Worm (Caenorhabditis elegans): ENCODE results near the gene K12H6.5.

K12H6.5 gene

DNA sequence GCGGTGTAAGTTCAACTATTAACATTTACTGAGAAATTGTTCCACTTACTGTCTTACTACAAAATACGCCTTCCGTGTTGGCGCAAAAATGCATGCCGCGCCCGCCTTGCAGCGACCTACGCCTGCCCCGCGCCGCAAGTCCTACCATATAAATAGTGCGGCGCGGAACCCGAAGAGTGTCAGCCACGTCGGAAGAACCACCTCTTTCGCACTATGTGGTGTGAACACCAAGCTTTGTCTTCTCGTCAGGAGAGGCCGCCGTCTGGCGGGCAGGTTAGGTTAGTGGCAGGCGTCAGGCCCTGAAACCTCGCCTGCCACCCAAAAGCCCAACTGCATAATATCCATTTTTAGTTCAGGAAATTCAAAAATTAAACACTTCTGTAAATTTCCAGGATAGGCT, 39.4 kb upstream of the K12H6.5 start:
- TF ChIP-seq Y55F3AM.14 (GFP tag; optimal IDR thresholded peaks at IDR 0.05), result no peak
- TF ChIP-seq unc-62 (GFP tag; optimal IDR thresholded peaks at IDR 0.05), result no peak
- TF ChIP-seq ceh-82 (tag; optimal IDR thresholded peaks at IDR 0.05), result no peak
- TF ChIP-seq lin-11 (tag; optimal IDR thresholded peaks at IDR 0.05), result no peak
- no peak for TF ChIP-seq ztf-11 (tag; optimal IDR thresholded peaks at IDR 0.05)
- TF ChIP-seq ama-1 (optimal IDR thresholded peaks at IDR 0.05), result no peak
- no peak for TF ChIP-seq nhr-6 (tag; optimal IDR thresholded peaks at IDR 0.05)
- TF ChIP-seq nhr-12 (tag; optimal IDR thresholded peaks at IDR 0.05), result no peak
- TF ChIP-seq ztf-4 (tag; optimal IDR thresholded peaks at IDR 0.05), result no peak
- TF ChIP-seq skn-1 (tag; optimal IDR thresholded peaks at IDR 0.05), result no peak
- TF ChIP-seq egl-27 (tag; optimal IDR thresholded peaks at IDR 0.05), result no peak
- no peak for TF ChIP-seq crh-2 (tag; optimal IDR thresholded peaks at IDR 0.05)
- no peak for TF ChIP-seq zag-1 (tag; optimal IDR thresholded peaks at IDR 0.05)
- no peak for TF ChIP-seq F13H6.1 (tag; optimal IDR thresholded peaks at IDR 0.05)

- no peak for TF ChIP-seq nhr-10 (tag; optimal IDR thresholded peaks at IDR 0.05)
Observed at ce11 chrII:2864229-2864628, 38.3 kb upstream of the K12H6.5 start, which contains the start of gene Y110A2AL.5. Gene Y110A2AL.5 (plus strand): TSS chrII:2864529.

ce11 chrII:2862557-2863035, 36.6 kb upstream of the K12H6.5 start:
- TF ChIP-seq sma-9 (GFP tag; optimal IDR thresholded peaks at IDR 0.05), result no peak
- no peak for TF ChIP-seq sma-9 (tag; optimal IDR thresholded peaks at IDR 0.05)
- no peak for TF ChIP-seq ztf-4 (tag; optimal IDR thresholded peaks at IDR 0.05)
- TF ChIP-seq gmeb-1 (tag; optimal IDR thresholded peaks at IDR 0.05), result no peak
- no peak for TF ChIP-seq nhr-11 (tag; optimal IDR thresholded peaks at IDR 0.05)
- TF ChIP-seq blmp-1 (tag; optimal IDR thresholded peaks at IDR 0.05; ENCODE audit: insufficient read depth), result no peak
- no peak for TF ChIP-seq mdl-1 (tag; optimal IDR thresholded peaks at IDR 0.05)
- TF ChIP-seq alr-1 (tag; optimal IDR thresholded peaks at IDR 0.05), result no peak
- no peak for TF ChIP-seq Y55F3AM.14 (GFP tag; optimal IDR thresholded peaks at IDR 0.05)
- TF ChIP-seq sma-3 (GFP tag; optimal IDR thresholded peaks at IDR 0.05), result no peak
- no peak for TF ChIP-seq unc-39 (tag; optimal IDR thresholded peaks at IDR 0.05)
- no peak for TF ChIP-seq F13H6.1 (tag; optimal IDR thresholded peaks at IDR 0.05)
- no peak for TF ChIP-seq snpc-4 (tag; optimal IDR thresholded peaks at IDR 0.05)

- TF ChIP-seq lsy-2 (tag; optimal IDR thresholded peaks at IDR 0.05) (no peak), ceh-16 (tag; optimal IDR thresholded peaks at IDR 0.05) (no peak), lin-11 (tag; optimal IDR thresholded peaks at IDR 0.05) (peak; percentile 13), egl-27 (tag; optimal IDR thresholded peaks at IDR 0.05) (no peak), nhr-129 (tag; optimal IDR thresholded peaks at IDR 0.05) (peak; percentile 19), gmeb-1 (tag; optimal IDR thresholded peaks at IDR 0.05) (peak; percentile 18), unc-55 (GFP tag; optimal IDR thresholded peaks at IDR 0.05) (peak; percentile 11), dmd-4 (tag; optimal IDR thresholded peaks at IDR 0.05) (no peak), snpc-4 (tag; optimal IDR thresholded peaks at IDR 0.05) (no peak), sem-4 (tag; optimal IDR thresholded peaks at IDR 0.05) (no peak), ama-1 (optimal IDR thresholded peaks at IDR 0.05) (no peak), sma-9 (GFP tag; optimal IDR thresholded peaks at IDR 0.05) (no peak), sma-9 (tag; optimal IDR thresholded peaks at IDR 0.05) (no peak), F13H6.1 (tag; optimal IDR thresholded peaks at IDR 0.05) (no peak)
Observed at ce11 chrII:2861385-2862099, 35.6 kb upstream of the K12H6.5 start.

- TF ChIP-seq nhr-6 (tag; optimal IDR thresholded peaks at IDR 0.05) (no peak), sma-9 (GFP tag; optimal IDR thresholded peaks at IDR 0.05) (no peak), sma-9 (tag; optimal IDR thresholded peaks at IDR 0.05) (no peak), Y55F3AM.14 (GFP tag; optimal IDR thresholded peaks at IDR 0.05) (no peak), nhr-21 (tag; optimal IDR thresholded peaks at IDR 0.05) (peak; percentile 16), C34F6.9 (tag; optimal IDR thresholded peaks at IDR 0.05) (no peak), blmp-1 (tag; optimal IDR thresholded peaks at IDR 0.05; ENCODE audit: insufficient read depth) (no peak), nhr-25 (tag; optimal IDR thresholded peaks at IDR 0.05) (no peak), nhr-129 (tag; optimal IDR thresholded peaks at IDR 0.05) (peak; percentile 2), nhr-237 (tag; optimal IDR thresholded peaks at IDR 0.05) (no peak), F13H6.1 (tag; optimal IDR thresholded peaks at IDR 0.05) (no peak), aly-2 (tag; optimal IDR thresholded peaks at IDR 0.05) (no peak), unc-62 (GFP tag; optimal IDR thresholded peaks at IDR 0.05) (no peak)
Observed at ce11 chrII:2859873-2860821, 34.2 kb upstream of the K12H6.5 start.

Measured in whole organism, L2 larva.